Fruit fly (Drosophila melanogaster) whole organism, embryonic: ENCODE measurements around the gene Ocrl.

Source experiments
- B-H2 ChIP-seq: fragments of 200-800 bp; sonication (Bioruptor generic); optimal IDR thresholded peaks from 2 replicates; lab custom pipeline; 2018; ENCODE audit warnings: missing biosample characterization, mild to moderate bottlenecking, missing genetic modification characterization
- Bgb ChIP-seq: fragments of 200-800 bp; sonication (Bioruptor generic); IDR thresholded peaks from 2 replicates; pipeline ENCODE4 v1.3.6; 2022; ENCODE audit warnings: missing biosample characterization, missing genetic modification characterization; ENCODE audit not compliant: partially characterized antibody
- CG10366 ChIP-seq: fragments of 200-800 bp; sonication (Bioruptor generic); IDR thresholded peaks from 2 replicates; pipeline ENCODE4 v1.3.6; 2022; ENCODE audit warnings: missing biosample characterization, missing genetic modification characterization
- CG11093 ChIP-seq: fragments of 200-800 bp; sonication (Bioruptor generic); IDR thresholded peaks from 3 replicates; pipeline ENCODE4 v1.3.6; 2022; ENCODE audit warnings: missing biosample characterization, missing genetic modification characterization
- CG11695 ChIP-seq: fragments of 200-800 bp; sonication (Bioruptor generic); IDR thresholded peaks from 3 replicates; pipeline ENCODE4 v1.3.6; 2022; ENCODE audit warnings: missing biosample characterization, missing genetic modification characterization
- CG12155 ChIP-seq: fragments of 200-800 bp; sonication (Bioruptor generic); optimal IDR thresholded peaks from 3 replicates; lab custom pipeline; 2016; ENCODE audit warnings: missing biosample characterization, missing genetic modification characterization
- CG12236 ChIP-seq: fragments of 200-800 bp; sonication (Bioruptor generic); optimal IDR thresholded peaks from 2 replicates; lab custom pipeline; 2016; ENCODE audit warnings: missing biosample characterization, missing genetic modification characterization
- CG13424 ChIP-seq: fragments of 200-800 bp; sonication (Bioruptor generic); optimal IDR thresholded peaks from 2 replicates; lab custom pipeline; 2019; ENCODE audit warnings: missing biosample characterization, mild to moderate bottlenecking, missing genetic modification characterization, moderate library complexity
- CG13775 ChIP-seq: fragments of 200-800 bp; sonication (Bioruptor generic); optimal IDR thresholded peaks from 3 replicates; lab custom pipeline; 2017; ENCODE audit warnings: missing biosample characterization, mild to moderate bottlenecking, missing genetic modification characterization
- CG15269 ChIP-seq: fragments of 200-800 bp; sonication (Bioruptor generic); optimal IDR thresholded peaks from 2 replicates; lab custom pipeline; 2018; ENCODE audit warnings: missing biosample characterization, mild to moderate bottlenecking, missing genetic modification characterization, moderate library complexity
- CG1603 ChIP-seq: fragments of 200-800 bp; sonication (Bioruptor generic); optimal IDR thresholded peaks from 2 replicates; lab custom pipeline; 2019; ENCODE audit warnings: missing biosample characterization, mild to moderate bottlenecking, missing genetic modification characterization, moderate library complexity
- CG1792 ChIP-seq: fragments of 200-800 bp; sonication (Bioruptor generic); optimal IDR thresholded peaks from 2 replicates; lab custom pipeline; 2016; ENCODE audit warnings: missing biosample characterization, missing genetic modification characterization
- CG30403 ChIP-seq: fragments of 200-800 bp; sonication (Bioruptor generic); optimal IDR thresholded peaks from 3 replicates; lab custom pipeline; 2016; ENCODE audit warnings: missing biosample characterization, missing genetic modification characterization
- CG32767 ChIP-seq: fragments of 200-800 bp; sonication (Bioruptor generic); IDR thresholded peaks from 2 replicates; pipeline ENCODE4 v1.3.6; 2022; ENCODE audit warnings: missing biosample characterization, missing genetic modification characterization
- CG43689 ChIP-seq: fragments of 200-800 bp; sonication (Bioruptor generic); IDR thresholded peaks from 2 replicates; pipeline ENCODE4 v1.3.6; 2022; ENCODE audit warnings: missing biosample characterization, missing genetic modification characterization
- CG5180 ChIP-seq: fragments of 200-800 bp; sonication (Bioruptor generic); optimal IDR thresholded peaks from 3 replicates; lab custom pipeline; 2017; ENCODE audit warnings: missing biosample characterization, missing genetic modification characterization, mild to moderate bottlenecking, moderate library complexity, missing genetic modification reagents
- CG6689 ChIP-seq: fragments of 200-800 bp; sonication (Bioruptor generic); IDR thresholded peaks from 2 replicates; pipeline ENCODE4 v1.3.6; 2022; ENCODE audit warnings: missing biosample characterization, missing genetic modification characterization
- CG8359 ChIP-seq: fragments of 200-800 bp; sonication (Bioruptor generic); optimal IDR thresholded peaks from 2 replicates; lab custom pipeline; 2017; ENCODE audit warnings: missing biosample characterization, mild to moderate bottlenecking, missing genetic modification characterization, borderline replicate concordance
- D ChIP-seq, 2 experiments: fragments of 200-800 bp in 1 of 2; fragments of >200 bp in 1 of 2; sonication (Bioruptor generic) in 1 of 2; optimal IDR thresholded peaks; 2 replicates in 1 of 2; 3 replicates in 1 of 2; lab custom pipeline; 2017; ENCODE audit warnings: mild to moderate bottlenecking in 1 of 2, missing biosample characterization in 1 of 2, missing genetic modification characterization in 1 of 2, missing genetic modification reagents in 1 of 2
- Ets97D ChIP-seq: fragments of 200-800 bp; sonication (Bioruptor generic); optimal IDR thresholded peaks from 3 replicates; lab custom pipeline; 2016; ENCODE audit warnings: missing biosample characterization, missing genetic modification characterization
- Fer2 ChIP-seq: fragments of 200-800 bp; sonication (Bioruptor generic); optimal IDR thresholded peaks from 2 replicates; lab custom pipeline; 2018; ENCODE audit warnings: missing biosample characterization, mild to moderate bottlenecking, missing genetic modification characterization, moderate library complexity
- HLHmδ ChIP-seq: fragments of 200-800 bp; sonication (Bioruptor generic); optimal IDR thresholded peaks from 2 replicates; lab custom pipeline; 2018; ENCODE audit warnings: missing biosample characterization, mild to moderate bottlenecking, missing genetic modification characterization, moderate library complexity
- Hand ChIP-seq: fragments of 200-800 bp; sonication (Bioruptor generic); optimal IDR thresholded peaks from 2 replicates; lab custom pipeline; 2017; ENCODE audit warnings: mild to moderate bottlenecking, missing biosample characterization, missing genetic modification reagents, missing genetic modification characterization
- Hr3 ChIP-seq: fragments of 200-800 bp; sonication (Bioruptor generic); optimal IDR thresholded peaks from 3 replicates; lab custom pipeline; 2016; ENCODE audit warnings: missing biosample characterization, missing genetic modification characterization
- NC2β ChIP-seq: fragments of 200-800 bp; sonication (Bioruptor generic); optimal IDR thresholded peaks from 2 replicates; lab custom pipeline; 2016; ENCODE audit warnings: missing biosample characterization, missing genetic modification characterization
- Nf-YA ChIP-seq: fragments of 200-800 bp; sonication (Bioruptor generic); IDR thresholded peaks from 2 replicates; pipeline ENCODE4 v1.3.6; 2022; ENCODE audit warnings: missing biosample characterization, missing genetic modification characterization
- az2 ChIP-seq: fragments of 200-800 bp; sonication (Bioruptor generic); optimal IDR thresholded peaks from 3 replicates; lab custom pipeline; 2016; ENCODE audit warnings: missing biosample characterization, missing genetic modification characterization
- bab2 ChIP-seq: fragments of 200-800 bp; sonication (Bioruptor generic); optimal IDR thresholded peaks from 2 replicates; lab custom pipeline; 2016; ENCODE audit warnings: missing biosample characterization, missing genetic modification characterization
- bigmax ChIP-seq: fragments of 200-800 bp; sonication (Bioruptor generic); optimal IDR thresholded peaks from 2 replicates; lab custom pipeline; 2018; ENCODE audit warnings: missing biosample characterization, mild to moderate bottlenecking, missing genetic modification characterization
- cwo ChIP-seq: fragments of 200-800 bp; sonication (Bioruptor generic); optimal IDR thresholded peaks from 3 replicates; lab custom pipeline; 2017; ENCODE audit warnings: missing biosample characterization, missing genetic modification characterization, mild to moderate bottlenecking, moderate library complexity, missing genetic modification reagents
- dysf ChIP-seq: fragments of 200-800 bp; sonication (Bioruptor generic); IDR thresholded peaks from 3 replicates; pipeline ENCODE4 v1.3.6; 2022; ENCODE audit warnings: missing biosample characterization, missing genetic modification characterization
- exex ChIP-seq: fragments of 200-800 bp; sonication (Bioruptor generic); optimal IDR thresholded peaks from 4 replicates; lab custom pipeline; 2018; ENCODE audit warnings: missing biosample characterization, mild to moderate bottlenecking, missing genetic modification characterization, moderate library complexity
- fd96Cb ChIP-seq: fragments of 200-800 bp; sonication (Bioruptor generic); optimal IDR thresholded peaks from 2 replicates; lab custom pipeline; 2018; ENCODE audit warnings: missing biosample characterization, mild to moderate bottlenecking, missing genetic modification characterization, moderate library complexity
- gce ChIP-seq: fragments of 200-800 bp; sonication (Bioruptor generic); IDR thresholded peaks from 3 replicates; pipeline ENCODE4 v1.3.6; 2022; ENCODE audit warnings: missing biosample characterization, missing genetic modification characterization
- gcm ChIP-seq: fragments of 200-800 bp; sonication (Bioruptor generic); optimal IDR thresholded peaks from 2 replicates; lab custom pipeline; 2019; ENCODE audit warnings: missing biosample characterization, mild to moderate bottlenecking, missing genetic modification characterization, moderate library complexity
- insv ChIP-seq, 2 experiments: fragments of 200-800 bp; sonication (Bioruptor generic); optimal IDR thresholded peaks; 3 replicates each; lab custom pipeline; 2016 to 2018; ENCODE audit warnings: missing biosample characterization in 2 of 2, missing genetic modification characterization in 2 of 2
- jumu ChIP-seq: fragments of 200-800 bp; sonication (Bioruptor generic); optimal IDR thresholded peaks from 3 replicates; lab custom pipeline; 2016; ENCODE audit warnings: missing biosample characterization, missing genetic modification characterization
- luna ChIP-seq: fragments of 200-800 bp; sonication (Bioruptor generic); optimal IDR thresholded peaks from 2 replicates; lab custom pipeline; 2016; ENCODE audit warnings: missing biosample characterization, missing genetic modification characterization
- org-1 ChIP-seq: fragments of 200-800 bp; sonication (Bioruptor generic); optimal IDR thresholded peaks from 2 replicates; lab custom pipeline; 2017; ENCODE audit warnings: missing biosample characterization, missing genetic modification characterization
- p53 ChIP-seq: fragments of 200-800 bp; sonication (Bioruptor generic); optimal IDR thresholded peaks from 2 replicates; lab custom pipeline; 2016; ENCODE audit warnings: missing biosample characterization, missing genetic modification characterization
- peb ChIP-seq: fragments of 200-800 bp; sonication (Bioruptor generic); IDR thresholded peaks from 2 replicates; pipeline ENCODE4 v1.3.6; 2022; ENCODE audit warnings: missing biosample characterization, missing genetic modification characterization
- schlank ChIP-seq: fragments of 200-800 bp; sonication (Bioruptor generic); optimal IDR thresholded peaks from 2 replicates; lab custom pipeline; 2018; ENCODE audit warnings: missing biosample characterization, mild to moderate bottlenecking, missing genetic modification characterization
- shn ChIP-seq: fragments of 200-800 bp; sonication (Bioruptor generic); optimal IDR thresholded peaks from 3 replicates; lab custom pipeline; 2016; ENCODE audit warnings: missing biosample characterization, missing genetic modification characterization
- sr ChIP-seq: fragments of 200-800 bp; sonication (Bioruptor generic); IDR thresholded peaks from 3 replicates; pipeline ENCODE4 v1.3.6; 2022; ENCODE audit warnings: missing biosample characterization, missing genetic modification characterization
- tin ChIP-seq: fragments of 200-800 bp; sonication (Bioruptor generic); optimal IDR thresholded peaks from 3 replicates; lab custom pipeline; 2016; ENCODE audit warnings: missing biosample characterization, missing genetic modification characterization
- tna ChIP-seq: fragments of 200-800 bp; sonication (Bioruptor generic); IDR thresholded peaks from 2 replicates; pipeline ENCODE4 v1.3.6; 2022; ENCODE audit warnings: missing biosample characterization, missing genetic modification characterization; ENCODE audit not compliant: partially characterized antibody
- trem ChIP-seq: fragments of 200-800 bp; optimal IDR thresholded peaks from 3 replicates; lab custom pipeline; 2019; ENCODE audit warnings: missing biosample characterization, mild to moderate bottlenecking, missing genetic modification characterization, moderate library complexity
- trh ChIP-seq: fragments of 200-800 bp; sonication (Bioruptor generic); optimal IDR thresholded peaks from 2 replicates; lab custom pipeline; 2016; ENCODE audit warnings: missing biosample characterization, missing genetic modification characterization
- tup ChIP-seq: fragments of 200-800 bp; sonication (Bioruptor generic); optimal IDR thresholded peaks from 2 replicates; lab custom pipeline; 2016; ENCODE audit warnings: missing biosample characterization, mild to moderate bottlenecking, missing genetic modification characterization, moderate library complexity

Gene Ocrl

dm6 chrX:1877107-1877736 lies 45.6 kb upstream of the Ocrl start, which contains the start of the genes CG14817 and CG14805 (continued):
- no peak for TF ChIP-seq CG1792 (GFP tag; lab: Kevin White, UChicago)
- TF ChIP-seq insv (GFP tag; optimal IDR thresholded peaks at IDR 0.05; lab: Kevin White, UChicago), result peak in 1 of 2 experiments; percentile 56
- peak; percentile 29 for TF ChIP-seq az2 (GFP tag; lab: Kevin White, UChicago)
- no peak for TF ChIP-seq D (optimal IDR thresholded peaks at IDR 0.05; lab: Kevin White, UChicago)
- peak; percentile 44 for TF ChIP-seq D (GFP tag; optimal IDR thresholded peaks at IDR 0.05; lab: Kevin White, UChicago)
- no peak for TF ChIP-seq p53 (GFP tag; lab: Kevin White, UChicago)
- TF ChIP-seq fd96Cb, result no peak
- TF ChIP-seq CG11695 (GFP tag; lab: Robert Waterston, UW), result peak; percentile 55; the same call in 1 of the 3 replicates
- no peak for TF ChIP-seq CG32767 (GFP tag; lab: Robert Waterston, UW)
- TF ChIP-seq CG5180 (GFP tag; lab: Kevin White, UChicago), result no peak
- peak; percentile 85 for TF ChIP-seq schlank (tag; lab: Kevin White, UChicago)
- TF ChIP-seq cwo (GFP tag; lab: Kevin White, UChicago), result peak; percentile 38
- no peak for TF ChIP-seq Hr3 (GFP tag; lab: Kevin White, UChicago)
- peak; percentile 81 for TF ChIP-seq HLHmδ
- peak; percentile 53; the same call in 1 of the 3 replicates for TF ChIP-seq dysf (GFP tag; lab: Robert Waterston, UW)
- peak; percentile 65 for TF ChIP-seq NC2β (GFP tag; lab: Kevin White, UChicago)
- no peak for TF ChIP-seq CG1603 (tag; lab: Kevin White, UChicago)
- TF ChIP-seq Ets97D, result peak; percentile 98
- TF ChIP-seq bab2, result no peak
- TF ChIP-seq Fer2 (tag; lab: Kevin White, UChicago), result peak; percentile 66
- TF ChIP-seq CG30403 (GFP tag; lab: Kevin White, UChicago), result peak; percentile 41
- no peak for TF ChIP-seq peb
- TF ChIP-seq Nf-YA (GFP tag; lab: Robert Waterston, UW), result no peak
- TF ChIP-seq tin (GFP tag; lab: Kevin White, UChicago), result peak; percentile 24
- TF ChIP-seq shn (GFP tag; lab: Kevin White, UChicago), result no peak
- no peak for TF ChIP-seq trh
- peak; percentile 72 for TF ChIP-seq CG13775 (GFP tag; lab: Kevin White, UChicago)
- TF ChIP-seq gcm (GFP tag; lab: Kevin White, UChicago), result peak; percentile 79
- no peak for TF ChIP-seq CG43689
- peak; percentile 68 for TF ChIP-seq Hand (GFP tag; lab: Kevin White, UChicago)
- TF ChIP-seq trem (tag; lab: Kevin White, UChicago), result peak; percentile 88
- peak; percentile 41; the same call in 1 of the 3 replicates for TF ChIP-seq sr
- TF ChIP-seq tup (GFP tag; lab: Kevin White, UChicago), result no peak
- TF ChIP-seq CG8359, result peak; percentile 31
- no peak for TF ChIP-seq CG12155
- TF ChIP-seq Bgb, result peak; percentile 60; the same call in 1 of the 2 replicates
- TF ChIP-seq gce (GFP tag; lab: Robert Waterston, UW), result peak; percentile 66; the same call in 2 of the 3 replicates
- peak; percentile 91 for TF ChIP-seq B-H2 (GFP tag; lab: Kevin White, UChicago)
- TF ChIP-seq CG6689 (GFP tag; lab: Robert Waterston, UW), result 0 out of 2 replicates have a peak, but pooled peaks have one; percentile 19
- TF ChIP-seq CG15269 (tag; lab: Kevin White, UChicago), result peak; percentile 69
- no peak for TF ChIP-seq CG11093 (GFP tag; lab: Robert Waterston, UW)
- TF ChIP-seq jumu (GFP tag; lab: Kevin White, UChicago), result no peak
- TF ChIP-seq bigmax (GFP tag; lab: Kevin White, UChicago), result peak; percentile 51
- peak; percentile 54 for TF ChIP-seq org-1 (GFP tag; lab: Kevin White, UChicago)
- TF ChIP-seq tna (GFP tag; lab: Robert Waterston, UW), result no peak; the same call in 1 of the 2 replicates
- no peak for TF ChIP-seq exex (tag; lab: Kevin White, UChicago)
- TF ChIP-seq CG10366 (GFP tag; lab: Robert Waterston, UW), result peak; percentile 21; the same call in 1 of the 2 replicates
- TF ChIP-seq CG12236 (GFP tag; lab: Kevin White, UChicago), result no peak
- TF ChIP-seq CG13424 (tag; lab: Kevin White, UChicago), result peak; percentile 47
- TF ChIP-seq luna (GFP tag; lab: Kevin White, UChicago), result no peak
